ENCODE assay signal across 3 worm cellular contexts in the genomic region with DNA sequence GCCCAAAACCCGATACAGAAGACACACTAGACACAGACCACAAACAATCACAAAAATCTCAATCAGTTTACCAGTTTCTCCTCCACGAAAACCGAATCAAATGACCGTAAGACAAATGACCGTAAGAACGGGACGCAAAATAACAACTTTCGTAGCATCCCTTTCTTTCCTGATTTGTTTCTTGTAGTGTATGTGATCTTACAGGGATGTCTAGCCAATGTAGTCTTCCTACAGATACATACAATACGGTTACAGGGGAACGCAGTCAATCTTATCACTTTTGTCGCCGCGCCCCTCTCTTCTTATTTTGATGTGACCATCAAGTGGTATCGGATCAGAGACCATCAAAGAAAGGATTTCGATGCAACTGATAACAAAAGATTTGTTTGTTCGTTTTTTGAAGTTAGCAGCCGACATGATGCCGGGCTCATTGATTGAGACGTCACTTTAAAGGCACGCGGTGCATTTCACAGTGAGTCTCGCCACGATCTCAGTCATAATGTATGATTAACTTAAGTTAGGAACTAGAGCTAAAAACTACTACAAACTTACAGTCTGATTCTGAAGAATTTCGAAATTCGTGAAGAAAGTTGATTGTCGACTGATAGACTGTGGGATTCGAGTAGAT.
A peak's percentile ranks its signal among the peaks of the same experiment; 100 is the strongest.
TF ChIP-seq lines count a peak whose summit lies in the region.

No protein-coding gene starts in this region.

TF ChIP-seq in whole organism, L1 larva, 84 proteins besides CTCF, POLR2A, EP300 and RAD21 (continued from another document and continues in another):
- TF ChIP-seq unc-130 (tag; optimal IDR thresholded peaks at IDR 0.05; lab: Kevin White, UChicago) (no peak), pag-3 (tag; optimal IDR thresholded peaks at IDR 0.05; lab: Kevin White, UChicago; ENCODE audit: borderline replicate concordance, insufficient read depth) (no peak), Y116A8C.19 (tag; optimal IDR thresholded peaks at IDR 0.05; lab: Kevin White, UChicago; ENCODE audit: borderline replicate concordance) (no peak), snpc-4 (tag; optimal IDR thresholded peaks at IDR 0.05; lab: Kevin White, UChicago) (no peak), hpl-2 (GFP tag; optimal IDR thresholded peaks at IDR 0.05; lab: Kevin White, UChicago) (no peak), ceh-8 (GFP tag; optimal IDR thresholded peaks at IDR 0.05; lab: Kevin White, UChicago) (no peak), unc-62 (GFP tag; optimal IDR thresholded peaks at IDR 0.05; lab: Kevin White, UChicago) (no peak), ces-1 (GFP tag; optimal IDR thresholded peaks at IDR 0.05; lab: Kevin White, UChicago) (no peak), alr-1 (tag; optimal IDR thresholded peaks at IDR 0.05; lab: Kevin White, UChicago; ENCODE audit: borderline replicate concordance) (no peak), dsc-1 (tag; optimal IDR thresholded peaks at IDR 0.05; lab: Kevin White, UChicago) (no peak), lin-39 (tag; optimal IDR thresholded peaks at IDR 0.05; lab: Kevin White, UChicago) (no peak), sup-37 (GFP tag; optimal IDR thresholded peaks at IDR 0.05; lab: Kevin White, UChicago) (no peak), sptf-1 (tag; optimal IDR thresholded peaks at IDR 0.05; lab: Kevin White, UChicago) (no peak), fos-1 (tag; optimal IDR thresholded peaks at IDR 0.05; lab: Kevin White, UChicago) (no peak), zip-4 (GFP tag; optimal IDR thresholded peaks at IDR 0.05; lab: Kevin White, UChicago) (no peak), C16A3.4 (tag; optimal IDR thresholded peaks at IDR 0.05; lab: Kevin White, UChicago) (no peak), fkh-4 (tag; optimal IDR thresholded peaks at IDR 0.05; lab: Kevin White, UChicago; ENCODE audit: borderline replicate concordance) (no peak), blmp-1 (tag; optimal IDR thresholded peaks at IDR 0.05; lab: Kevin White, UChicago) (peak; percentile 69), nhr-12 (tag; optimal IDR thresholded peaks at IDR 0.05; lab: Kevin White, UChicago) (no peak), ztf-4 (tag; optimal IDR thresholded peaks at IDR 0.05; lab: Kevin White, UChicago) (peak; percentile 3), mdl-1 (tag; optimal IDR thresholded peaks at IDR 0.05; lab: Kevin White, UChicago) (peak in 1 of 2 experiments; percentile 32), C34B4.2 (tag; optimal IDR thresholded peaks at IDR 0.05; lab: Kevin White, UChicago) (no peak), hlh-17 (GFP tag; optimal IDR thresholded peaks at IDR 0.05; lab: Kevin White, UChicago; ENCODE audit: borderline replicate concordance) (no peak), fkh-10 (GFP tag; optimal IDR thresholded peaks at IDR 0.05; lab: Kevin White, UChicago) (no peak), efl-1 (optimal IDR thresholded peaks at IDR 0.05; lab: Kevin White, UChicago) (no peak), efl-1 (GFP tag; optimal IDR thresholded peaks at IDR 0.05 in 1 of 2; lab: Kevin White, UChicago) (no peak), lin-13 (GFP tag; optimal IDR thresholded peaks at IDR 0.05; lab: Kevin White, UChicago) (no peak), lin-35 (GFP tag; optimal IDR thresholded peaks at IDR 0.05; lab: Kevin White, UChicago) (peak in 1 of 2 experiments; percentile 45), ztf-11 (tag; optimal IDR thresholded peaks at IDR 0.05; lab: Kevin White, UChicago) (no peak), nhr-28 (tag; optimal IDR thresholded peaks at IDR 0.05; lab: Kevin White, UChicago) (no peak), snu-23 (GFP tag; optimal IDR thresholded peaks at IDR 0.05; lab: Kevin White, UChicago) (peak; percentile 42), jun-1 (tag; optimal IDR thresholded peaks at IDR 0.05; lab: Kevin White, UChicago) (no peak), nhr-90 (tag; optimal IDR thresholded peaks at IDR 0.05; lab: Kevin White, UChicago; ENCODE audit: poor library complexity) (peak; percentile 38), xbp-1 (tag; optimal IDR thresholded peaks at IDR 0.05; lab: Kevin White, UChicago) (no peak), tbx-2 (tag; optimal IDR thresholded peaks at IDR 0.05; lab: Kevin White, UChicago) (no peak), swsn-7 (tag; optimal IDR thresholded peaks at IDR 0.05; lab: Kevin White, UChicago) (no peak), vab-15 (tag; optimal IDR thresholded peaks at IDR 0.05; lab: Kevin White, UChicago) (no peak), ama-1 (optimal IDR thresholded peaks at IDR 0.05; lab: Kevin White, UChicago) (no peak), aha-1 (tag; optimal IDR thresholded peaks at IDR 0.05; lab: Kevin White, UChicago) (no peak), lsy-2 (tag; optimal IDR thresholded peaks at IDR 0.05; lab: Kevin White, UChicago) (no peak), nhr-19 (GFP tag; conservative IDR thresholded peaks at IDR 0.05; lab: Robert Waterston, UW) (peak; percentile 34; the same call in 1 of the 2 replicates)

TF ChIP-seq in whole organism, L2 larva, 48 proteins besides CTCF, POLR2A, EP300 and RAD21 (continued from another document):
- no peak for TF ChIP-seq lin-39 (tag; optimal IDR thresholded peaks at IDR 0.05; lab: Kevin White, UChicago)
- no peak for TF ChIP-seq ztf-4 (tag; optimal IDR thresholded peaks at IDR 0.05; lab: Kevin White, UChicago)
- TF ChIP-seq nhr-77 (tag; optimal IDR thresholded peaks at IDR 0.05; lab: Kevin White, UChicago): no peak
- TF ChIP-seq nhr-11 (tag; optimal IDR thresholded peaks at IDR 0.05; lab: Kevin White, UChicago): no peak
- TF ChIP-seq mab-5 (tag; optimal IDR thresholded peaks at IDR 0.05; lab: Kevin White, UChicago): no peak
- no peak for TF ChIP-seq lsy-2 (tag; optimal IDR thresholded peaks at IDR 0.05; lab: Kevin White, UChicago)
- no peak for TF ChIP-seq unc-39 (tag; optimal IDR thresholded peaks at IDR 0.05; lab: Kevin White, UChicago)
- no peak for TF ChIP-seq peb-1 (tag; optimal IDR thresholded peaks at IDR 0.05; lab: Kevin White, UChicago)
- TF ChIP-seq fos-1 (tag; optimal IDR thresholded peaks at IDR 0.05; lab: Kevin White, UChicago): peak; percentile 30
- no peak for TF ChIP-seq mbf-1 (tag; optimal IDR thresholded peaks at IDR 0.05; lab: Kevin White, UChicago)
- TF ChIP-seq lin-11 (tag; optimal IDR thresholded peaks at IDR 0.05; lab: Kevin White, UChicago): no peak
- no peak for TF ChIP-seq crh-2 (tag; optimal IDR thresholded peaks at IDR 0.05; lab: Kevin White, UChicago)
- no peak for TF ChIP-seq zag-1 (tag; optimal IDR thresholded peaks at IDR 0.05; lab: Kevin White, UChicago)
- no peak for TF ChIP-seq mdl-1 (tag; optimal IDR thresholded peaks at IDR 0.05; lab: Kevin White, UChicago)
- peak; percentile 80 for TF ChIP-seq nhr-129 (tag; optimal IDR thresholded peaks at IDR 0.05; lab: Kevin White, UChicago)
- TF ChIP-seq elt-3 (tag; optimal IDR thresholded peaks at IDR 0.05; lab: Kevin White, UChicago): no peak
- no peak for TF ChIP-seq ceh-16 (tag; optimal IDR thresholded peaks at IDR 0.05; lab: Kevin White, UChicago)
- no peak for TF ChIP-seq ceh-82 (tag; optimal IDR thresholded peaks at IDR 0.05; lab: Kevin White, UChicago)
- TF ChIP-seq gmeb-1 (tag; optimal IDR thresholded peaks at IDR 0.05; lab: Kevin White, UChicago): peak; percentile 6
- no peak for TF ChIP-seq ama-1 (optimal IDR thresholded peaks at IDR 0.05; lab: Kevin White, UChicago)
- TF ChIP-seq R02D3.7 (tag; optimal IDR thresholded peaks at IDR 0.05; lab: Kevin White, UChicago): no peak
- TF ChIP-seq lin-13 (GFP tag; optimal IDR thresholded peaks at IDR 0.05; lab: Kevin White, UChicago): no peak
- TF ChIP-seq nhr-21 (tag; optimal IDR thresholded peaks at IDR 0.05; lab: Kevin White, UChicago): peak; percentile 48
- no peak for TF ChIP-seq unc-55 (GFP tag; optimal IDR thresholded peaks at IDR 0.05; lab: Kevin White, UChicago)
- TF ChIP-seq nhr-23 (tag; optimal IDR thresholded peaks at IDR 0.05; lab: Kevin White, UChicago): no peak
- TF ChIP-seq alr-1 (tag; optimal IDR thresholded peaks at IDR 0.05; lab: Kevin White, UChicago): no peak
- no peak for TF ChIP-seq ZK546.5 (tag; optimal IDR thresholded peaks at IDR 0.05; lab: Kevin White, UChicago)
- no peak for TF ChIP-seq nhr-237 (tag; optimal IDR thresholded peaks at IDR 0.05; lab: Kevin White, UChicago)
- TF ChIP-seq nhr-6 (tag; optimal IDR thresholded peaks at IDR 0.05; lab: Kevin White, UChicago): no peak
- TF ChIP-seq sem-4 (tag; optimal IDR thresholded peaks at IDR 0.05; lab: Kevin White, UChicago): no peak
- no peak for TF ChIP-seq aly-2 (tag; optimal IDR thresholded peaks at IDR 0.05; lab: Kevin White, UChicago)

TF ChIP-seq in whole organism, L4 larva, 104 proteins besides CTCF, POLR2A, EP300 and RAD21 (continued from another document):
- TF ChIP-seq nhr-237 (tag; optimal IDR thresholded peaks at IDR 0.05; lab: Kevin White, UChicago): no peak
- TF ChIP-seq zip-11 (GFP tag; IDR thresholded peaks at IDR 0.05; lab: Robert Waterston, UW): no peak
- TF ChIP-seq lsy-2 (tag; optimal IDR thresholded peaks at IDR 0.05; lab: Kevin White, UChicago): no peak
- peak; percentile 100 for TF ChIP-seq nhr-28 (tag; optimal IDR thresholded peaks at IDR 0.05; lab: Kevin White, UChicago)
- no peak for TF ChIP-seq ceh-82 (tag; optimal IDR thresholded peaks at IDR 0.05; lab: Kevin White, UChicago)
- no peak for TF ChIP-seq Y48G9A.11 (GFP tag; IDR thresholded peaks at IDR 0.05; lab: Robert Waterston, UW)
- TF ChIP-seq hlh-30 (tag; optimal IDR thresholded peaks at IDR 0.05; lab: Kevin White, UChicago; ENCODE audit: insufficient read depth): peak; percentile 25
- no peak for TF ChIP-seq spr-3 (GFP tag; optimal IDR thresholded peaks at IDR 0.05; lab: Kevin White, UChicago)
